Worm (Caenorhabditis elegans): ENCODE results near the gene nas-39.

DNA sequence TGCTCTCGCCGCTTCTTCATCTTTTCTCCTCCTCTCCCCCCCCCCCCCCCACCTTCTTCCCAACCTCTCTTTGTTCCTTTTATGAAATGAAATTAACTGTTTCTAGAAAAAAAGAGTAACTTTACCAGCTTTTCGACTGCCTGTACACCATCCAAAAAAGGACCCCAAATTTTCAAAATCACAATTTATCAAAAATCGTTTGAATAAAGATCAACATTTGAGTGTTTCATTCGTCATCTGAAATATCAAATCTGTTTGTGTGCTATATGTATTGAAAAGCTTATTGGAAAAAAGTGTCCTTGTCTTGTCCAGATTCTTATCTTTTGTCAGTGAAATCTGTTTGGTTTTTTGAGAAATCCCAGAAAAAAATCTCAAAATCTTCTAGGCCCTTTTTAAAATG, 5.6 kb upstream of the nas-39 start:
- no peak for TF ChIP-seq nhr-12 (tag; optimal IDR thresholded peaks at IDR 0.05)
- TF ChIP-seq nhr-90 (tag; optimal IDR thresholded peaks at IDR 0.05; ENCODE audit: poor library complexity): no peak
- TF ChIP-seq lir-3 (tag; optimal IDR thresholded peaks at IDR 0.05; ENCODE audit: poor library complexity): no peak
- no peak for TF ChIP-seq unc-62 (GFP tag; optimal IDR thresholded peaks at IDR 0.05)
- TF ChIP-seq zag-1 (tag; optimal IDR thresholded peaks at IDR 0.05): no peak
- TF ChIP-seq F16B12.6 (tag; optimal IDR thresholded peaks at IDR 0.05): no peak
- TF ChIP-seq hlh-4 (tag; optimal IDR thresholded peaks at IDR 0.05): no peak
